Fruit fly (Drosophila melanogaster): Measurements from ENCODE around the gene hog.

Gene hog

DNA sequence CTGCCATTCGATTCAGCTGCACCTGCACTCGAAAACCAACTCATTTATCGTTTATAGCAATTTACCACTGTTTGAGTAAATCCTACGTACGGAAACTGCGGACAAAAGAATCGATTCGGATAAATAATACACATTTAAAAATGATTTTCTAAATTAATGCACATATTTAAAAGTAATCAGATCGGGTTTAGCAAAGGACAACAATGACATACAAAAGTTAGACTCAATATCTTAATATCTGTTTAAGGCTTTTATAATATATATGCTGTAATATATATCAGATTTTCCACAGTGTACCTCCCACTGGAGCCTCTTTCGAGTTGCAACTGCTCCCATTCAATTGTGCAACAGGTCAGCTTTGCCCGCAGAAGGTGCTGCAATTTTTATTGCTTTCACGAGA, 40.6 kb downstream of the hog start (continued):
- TF ChIP-seq CG32006 (GFP tag; optimal IDR thresholded peaks at IDR 0.05) (peak; percentile 14), Gug (GFP tag; IDR thresholded peaks at IDR 0.05) (no peak), CG8319 (GFP tag; optimal IDR thresholded peaks at IDR 0.05) (no peak), CG10669 (GFP tag; optimal IDR thresholded peaks at IDR 0.05) (peak; percentile 2), Sox102F (GFP tag; optimal IDR thresholded peaks at IDR 0.05) (no peak), Hr4 (GFP tag; optimal IDR thresholded peaks at IDR 0.05) (peak; percentile 15), CG1621 (tag; optimal IDR thresholded peaks at IDR 0.05) (no peak), Eip75B (GFP tag; optimal IDR thresholded peaks at IDR 0.05) (no peak), Blimp-1 (GFP tag; optimal IDR thresholded peaks at IDR 0.05) (no peak), CG11294 (GFP tag; IDR thresholded peaks at IDR 0.05) (no peak), CG6276 (GFP tag; optimal IDR thresholded peaks at IDR 0.05) (no peak), cyc (GFP tag; optimal IDR thresholded peaks at IDR 0.05) (peak; percentile 16), CG31627 (GFP tag; optimal IDR thresholded peaks at IDR 0.05) (peak; percentile 16), CG15336 (GFP tag; IDR thresholded peaks at IDR 0.05) (no peak), Lpt (GFP tag; optimal IDR thresholded peaks at IDR 0.05) (no peak), dac (GFP tag; optimal IDR thresholded peaks at IDR 0.05) (no peak), CG8119 (GFP tag; IDR thresholded peaks at IDR 0.05) (0 out of 3 replicates have a peak, but pooled peaks have one; percentile 21), CG6808 (GFP tag; optimal IDR thresholded peaks at IDR 0.05) (peak; percentile 1), CG4318 (GFP tag; optimal IDR thresholded peaks at IDR 0.05) (no peak), spab (GFP tag; optimal IDR thresholded peaks at IDR 0.05) (no peak), Sox15 (GFP tag; optimal IDR thresholded peaks at IDR 0.05) (no peak), Met (GFP tag; optimal IDR thresholded peaks at IDR 0.05) (peak; percentile 61), CG3919 (GFP tag; optimal IDR thresholded peaks at IDR 0.05) (peak; percentile 45), CG8632 (GFP tag; optimal IDR thresholded peaks at IDR 0.05) (no peak)

DNA sequence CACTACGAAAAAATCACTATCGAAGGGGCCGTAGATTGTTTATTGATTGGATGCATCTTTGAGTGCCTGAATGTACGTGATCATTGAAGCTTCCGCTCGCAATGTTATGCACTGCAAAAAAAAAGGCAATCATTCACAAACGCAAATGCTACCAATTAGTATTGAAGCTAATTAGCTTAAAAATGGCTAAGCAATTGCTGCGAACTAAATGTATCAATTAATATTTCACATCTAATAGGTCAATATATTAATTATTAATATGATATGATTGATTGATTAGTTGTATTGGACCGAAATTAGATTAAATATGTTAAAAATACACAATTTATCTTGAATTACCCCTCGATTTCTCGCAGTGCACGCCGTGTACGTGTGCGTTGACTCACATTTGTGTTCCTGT, 49.5 kb downstream of the hog start:
- TF ChIP-seq fd59A (GFP tag; optimal IDR thresholded peaks at IDR 0.05) (peak; percentile 6), Sox15 (GFP tag; optimal IDR thresholded peaks at IDR 0.05) (no peak), Hr4 (GFP tag; optimal IDR thresholded peaks at IDR 0.05) (peak; percentile 16), Eip78C (GFP tag) (peak; percentile 75), svp (GFP tag) (peak; percentile 64), esn (GFP tag; optimal IDR thresholded peaks at IDR 0.05) (peak; percentile 15), CG8632 (GFP tag; optimal IDR thresholded peaks at IDR 0.05) (no peak), lz (GFP tag; optimal IDR thresholded peaks at IDR 0.05) (no peak), CG11294 (GFP tag; IDR thresholded peaks at IDR 0.05) (no peak), OdsH (GFP tag; optimal IDR thresholded peaks at IDR 0.05) (peak; percentile 28), acj6 (GFP tag; optimal IDR thresholded peaks at IDR 0.05) (peak; percentile 23), CG6276 (GFP tag; optimal IDR thresholded peaks at IDR 0.05) (peak; percentile 14), Met (GFP tag; optimal IDR thresholded peaks at IDR 0.05) (peak; percentile 14), Lpt (GFP tag; optimal IDR thresholded peaks at IDR 0.05) (no peak), achi (GFP tag; optimal IDR thresholded peaks at IDR 0.05) (peak; percentile 14), salr (GFP tag; optimal IDR thresholded peaks at IDR 0.05) (peak in 1 of 2 experiments; percentile 37), ss (GFP tag; optimal IDR thresholded peaks at IDR 0.05) (peak in 1 of 2 experiments; percentile 19), CG4318 (GFP tag; optimal IDR thresholded peaks at IDR 0.05) (peak; percentile 30), Sox102F (GFP tag; optimal IDR thresholded peaks at IDR 0.05) (no peak), CG34406 (GFP tag; optimal IDR thresholded peaks at IDR 0.05) (peak; percentile 16), Hr39 (GFP tag; optimal IDR thresholded peaks at IDR 0.05) (no peak), Ets96B (tag; optimal IDR thresholded peaks at IDR 0.05) (peak; percentile 21), CG10669 (GFP tag; optimal IDR thresholded peaks at IDR 0.05) (peak; percentile 40), CG3032 (tag; optimal IDR thresholded peaks at IDR 0.05) (peak; percentile 33), CG32006 (GFP tag; optimal IDR thresholded peaks at IDR 0.05) (peak; percentile 62), Gug (GFP tag; IDR thresholded peaks at IDR 0.05) (no peak), spab (GFP tag; optimal IDR thresholded peaks at IDR 0.05) (peak; percentile 8), CG31627 (GFP tag; optimal IDR thresholded peaks at IDR 0.05) (peak; percentile 10), CG3919 (GFP tag; optimal IDR thresholded peaks at IDR 0.05) (peak; percentile 20), CG7368 (GFP tag; optimal IDR thresholded peaks at IDR 0.05) (no peak), CG10631 (GFP tag; optimal IDR thresholded peaks at IDR 0.05) (peak; percentile 47), CG6808 (GFP tag; optimal IDR thresholded peaks at IDR 0.05) (peak; percentile 2), fkh (GFP tag; optimal IDR thresholded peaks at IDR 0.05) (no peak), dac (GFP tag; optimal IDR thresholded peaks at IDR 0.05) (peak; percentile 3), CG6792 (GFP tag; optimal IDR thresholded peaks at IDR 0.05) (peak; percentile 14)

Data from whole organism, prepupa.